Worm (Caenorhabditis elegans): ENCODE measurements around the gene Y49F6B.8.

Y49F6B.8 gene

DNA sequence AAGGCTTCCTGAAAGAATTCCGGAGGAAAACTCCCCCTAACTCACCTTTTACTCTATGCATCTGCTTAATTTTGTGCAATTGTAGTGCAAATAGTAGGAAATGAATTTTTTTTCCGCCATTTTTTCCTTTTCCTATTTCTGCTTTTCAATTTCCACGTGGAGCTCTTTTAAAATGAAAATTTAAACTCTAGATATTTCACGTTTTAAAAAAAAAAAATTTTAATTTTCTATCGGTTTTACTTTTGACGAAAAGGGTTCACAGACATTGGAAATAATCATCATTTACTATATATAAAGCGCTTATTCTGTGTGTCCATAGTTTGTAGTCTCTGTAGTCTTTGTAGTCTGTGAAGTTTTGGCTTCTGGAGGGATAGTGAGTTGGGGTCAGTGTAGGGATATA is at the start of gene Y49F6B.8:
Gene Y49F6B.8, minus strand, starts transcription at position 101 of the 400 bp plus-strand sequence.
- TF ChIP-seq tbx-37 (GFP tag; conservative IDR thresholded peaks at IDR 0.05) (no peak), ceh-36 (tag; optimal IDR thresholded peaks at IDR 0.05) (no peak), hmbx-1 (tag; optimal IDR thresholded peaks at IDR 0.05) (no peak), B0310.2 (tag; optimal IDR thresholded peaks at IDR 0.05) (no peak), F13C5.2 (tag; optimal IDR thresholded peaks at IDR 0.05) (no peak), ets-7 (tag; optimal IDR thresholded peaks at IDR 0.05) (no peak), tra-4 (tag; optimal IDR thresholded peaks at IDR 0.05) (no peak), ama-1 (optimal IDR thresholded peaks at IDR 0.05) (no peak), hnd-1 (tag; optimal IDR thresholded peaks at IDR 0.05) (no peak), flt-1 (GFP tag; IDR thresholded peaks at IDR 0.05) (no peak), aly-1 (tag; optimal IDR thresholded peaks at IDR 0.05) (no peak), hmg-4 (GFP tag; optimal IDR thresholded peaks at IDR 0.05) (no peak), ceh-13 (GFP tag; optimal IDR thresholded peaks at IDR 0.05) (no peak), tbx-11 (GFP tag; IDR thresholded peaks at IDR 0.05) (no peak), scrt-1 (GFP tag; IDR thresholded peaks at IDR 0.05) (no peak), sea-1 (GFP tag; conservative IDR thresholded peaks at IDR 0.05) (no peak), pes-1 (GFP tag; IDR thresholded peaks at IDR 0.05) (no peak)

DNA sequence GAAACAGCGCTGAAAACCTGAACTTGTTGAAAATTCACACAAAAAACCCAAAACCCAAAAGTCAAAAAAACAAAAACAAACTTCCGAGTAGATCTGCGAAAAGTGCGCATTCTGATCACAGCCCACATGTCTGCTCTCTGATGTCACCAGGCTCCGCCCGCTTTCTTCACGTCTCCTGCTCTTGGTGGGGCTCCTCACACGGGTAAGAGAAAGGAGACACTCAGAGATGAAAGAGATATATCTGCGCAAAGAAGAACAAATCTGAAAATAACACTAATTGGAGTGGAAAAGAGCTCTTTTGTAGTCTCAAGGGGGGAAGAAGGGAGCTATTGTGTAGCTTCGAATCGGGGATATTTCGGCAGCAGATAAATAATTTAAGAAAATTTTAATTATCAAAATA is 46.8 kb upstream of the Y49F6B.8 start, which contains the start of gene ncs-6:
Gene ncs-6, minus strand, starts transcription at position 261 of the 400 bp plus-strand sequence.
- TF ChIP-seq F13C5.2 (tag; optimal IDR thresholded peaks at IDR 0.05) (no peak), tbx-37 (GFP tag; conservative IDR thresholded peaks at IDR 0.05) (no peak), ets-7 (tag; optimal IDR thresholded peaks at IDR 0.05) (no peak), pes-1 (GFP tag; IDR thresholded peaks at IDR 0.05) (no peak), ceh-13 (GFP tag; optimal IDR thresholded peaks at IDR 0.05) (no peak), hmg-4 (GFP tag; optimal IDR thresholded peaks at IDR 0.05) (no peak), hmbx-1 (tag; optimal IDR thresholded peaks at IDR 0.05) (no peak), sea-1 (GFP tag; conservative IDR thresholded peaks at IDR 0.05) (no peak), flt-1 (GFP tag; IDR thresholded peaks at IDR 0.05) (no peak), aly-1 (tag; optimal IDR thresholded peaks at IDR 0.05) (no peak), ceh-36 (tag; optimal IDR thresholded peaks at IDR 0.05) (no peak), scrt-1 (GFP tag; IDR thresholded peaks at IDR 0.05) (no peak), B0310.2 (tag; optimal IDR thresholded peaks at IDR 0.05) (no peak), ama-1 (optimal IDR thresholded peaks at IDR 0.05) (no peak), tbx-11 (GFP tag; IDR thresholded peaks at IDR 0.05) (no peak), hnd-1 (tag; optimal IDR thresholded peaks at IDR 0.05) (no peak), tra-4 (tag; optimal IDR thresholded peaks at IDR 0.05) (no peak)

DNA sequence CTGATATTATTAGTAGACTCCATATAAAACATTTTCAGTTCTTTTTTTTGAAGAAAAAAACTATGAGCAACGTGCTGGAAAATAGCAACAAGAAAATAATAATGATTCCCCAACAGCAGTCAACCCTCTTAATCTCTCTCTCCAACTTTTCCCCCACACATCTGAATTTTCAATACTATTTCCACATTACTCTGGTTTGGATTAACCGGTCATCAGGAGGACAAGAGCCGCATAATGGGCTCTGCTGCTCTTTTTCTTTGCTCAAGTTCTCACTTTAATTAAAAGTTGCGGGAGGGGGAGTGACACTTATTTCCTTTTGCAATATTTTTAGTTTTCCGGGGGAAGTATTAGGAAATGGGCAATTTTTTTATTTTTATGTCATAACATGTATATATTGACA is 46.0 kb upstream of the Y49F6B.8 start:
- TF ChIP-seq tbx-11 (GFP tag; IDR thresholded peaks at IDR 0.05) = no peak
- TF ChIP-seq hmg-4 (GFP tag; optimal IDR thresholded peaks at IDR 0.05) = no peak
- TF ChIP-seq ets-7 (tag; optimal IDR thresholded peaks at IDR 0.05) = no peak

DNA sequence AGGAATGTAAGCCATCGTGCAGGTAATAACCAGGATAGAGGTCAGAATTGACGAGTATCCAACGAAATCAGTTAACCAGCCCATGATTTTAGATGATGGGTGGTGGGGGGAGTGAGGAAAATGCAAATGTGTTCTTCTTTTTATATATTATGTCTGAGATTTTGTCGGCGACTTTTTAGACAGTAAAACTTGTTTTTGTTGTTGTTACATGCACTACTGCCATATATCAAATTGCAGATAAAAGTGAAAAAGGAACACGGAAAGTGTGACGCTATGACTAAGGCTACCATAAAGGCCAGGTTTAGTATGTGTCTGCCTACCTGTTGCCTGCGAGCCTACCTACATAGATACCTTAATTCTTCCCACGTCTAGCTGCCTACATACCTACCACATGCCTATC is 42.6 kb upstream of the Y49F6B.8 start, which contains the start of gene col-72:
Gene col-72, minus strand, starts transcription at position 101 of the 400 bp plus-strand sequence.
- no peak for TF ChIP-seq ama-1 (optimal IDR thresholded peaks at IDR 0.05)

- TF ChIP-seq flt-1 (GFP tag; IDR thresholded peaks at IDR 0.05) (peak; percentile 91), tra-4 (tag; optimal IDR thresholded peaks at IDR 0.05) (peak; percentile 30), B0310.2 (tag; optimal IDR thresholded peaks at IDR 0.05) (peak; percentile 28), ceh-36 (tag; optimal IDR thresholded peaks at IDR 0.05) (peak; percentile 83), ceh-13 (GFP tag; optimal IDR thresholded peaks at IDR 0.05) (peak; percentile 70), ets-7 (tag; optimal IDR thresholded peaks at IDR 0.05) (peak; percentile 58), aly-1 (tag; optimal IDR thresholded peaks at IDR 0.05) (peak; percentile 75), scrt-1 (GFP tag; IDR thresholded peaks at IDR 0.05) (peak; percentile 96), ama-1 (optimal IDR thresholded peaks at IDR 0.05) (no peak), pes-1 (GFP tag; IDR thresholded peaks at IDR 0.05) (peak; percentile 95), F13C5.2 (tag; optimal IDR thresholded peaks at IDR 0.05) (peak; percentile 59), sea-1 (GFP tag; conservative IDR thresholded peaks at IDR 0.05) (peak; percentile 91), hnd-1 (tag; optimal IDR thresholded peaks at IDR 0.05) (peak; percentile 72), hmbx-1 (tag; optimal IDR thresholded peaks at IDR 0.05) (peak; percentile 57), hmg-4 (GFP tag; optimal IDR thresholded peaks at IDR 0.05) (peak; percentile 82), tbx-11 (GFP tag; IDR thresholded peaks at IDR 0.05) (peak; percentile 92), tbx-37 (GFP tag; conservative IDR thresholded peaks at IDR 0.05) (peak; percentile 93)
Measured at ce11 chrII:3520988-3521850, 39.7 kb upstream of the Y49F6B.8 start, which contains the start of gene W09G10.9. W09G10.9 (plus strand) TSS chrII:3521800.

DNA sequence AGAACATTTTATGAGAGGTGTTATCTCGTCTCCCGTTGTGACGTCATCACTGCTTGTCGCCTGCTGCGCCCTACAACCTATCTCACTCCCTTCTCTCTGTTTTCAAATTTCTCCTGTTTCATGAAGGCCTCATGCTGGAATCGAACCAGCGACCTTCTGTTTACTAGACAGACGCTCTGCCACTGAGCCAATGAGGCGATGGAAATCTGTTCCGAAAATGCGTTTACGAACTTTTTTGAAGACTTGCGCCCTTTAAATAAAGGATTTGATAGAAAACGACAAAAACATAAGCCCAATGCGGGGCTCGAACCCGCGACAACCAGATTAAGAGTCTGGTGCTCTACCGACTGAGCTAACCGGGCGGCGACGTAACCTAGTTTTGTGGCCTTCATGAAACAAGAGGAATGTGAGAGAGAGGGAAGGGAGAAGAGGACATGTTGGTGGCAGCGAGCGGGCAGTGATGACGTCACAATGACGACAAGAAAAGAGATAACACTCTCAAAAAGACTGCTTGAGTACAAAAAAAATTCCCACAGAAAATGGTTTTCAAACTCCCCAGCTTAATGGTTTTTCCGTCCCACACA is 37.6 kb upstream of the Y49F6B.8 start, which contains the start of gene clec-126:
Gene clec-126, plus strand, starts transcription at position 534 of the 584 bp plus-strand sequence.
- TF ChIP-seq ceh-13 (GFP tag; optimal IDR thresholded peaks at IDR 0.05) (peak; percentile 77), hmg-4 (GFP tag; optimal IDR thresholded peaks at IDR 0.05) (peak; percentile 93), tbx-37 (GFP tag; conservative IDR thresholded peaks at IDR 0.05) (peak; percentile 85), pes-1 (GFP tag; IDR thresholded peaks at IDR 0.05) (peak; percentile 90), hmbx-1 (tag; optimal IDR thresholded peaks at IDR 0.05) (peak; percentile 52), tra-4 (tag; optimal IDR thresholded peaks at IDR 0.05) (peak; percentile 70), ets-7 (tag; optimal IDR thresholded peaks at IDR 0.05) (peak; percentile 76), tbx-11 (GFP tag; IDR thresholded peaks at IDR 0.05) (peak; percentile 78; the same call in 1 of the 2 replicates), scrt-1 (GFP tag; IDR thresholded peaks at IDR 0.05) (peak; percentile 89), ama-1 (optimal IDR thresholded peaks at IDR 0.05) (no peak), F13C5.2 (tag; optimal IDR thresholded peaks at IDR 0.05) (peak; percentile 81), aly-1 (tag; optimal IDR thresholded peaks at IDR 0.05) (peak; percentile 84), B0310.2 (tag; optimal IDR thresholded peaks at IDR 0.05) (peak; percentile 74), ceh-36 (tag; optimal IDR thresholded peaks at IDR 0.05) (peak; percentile 94), hnd-1 (tag; optimal IDR thresholded peaks at IDR 0.05) (peak; percentile 62), flt-1 (GFP tag; IDR thresholded peaks at IDR 0.05) (peak; percentile 87), sea-1 (GFP tag; conservative IDR thresholded peaks at IDR 0.05) (peak; percentile 86)

All from whole organism, early embryonic.